Fruit fly (Drosophila melanogaster) whole organism, embryonic: ENCODE results near the gene Ten-m.

Source experiments
- Awh ChIP-seq: fragments of 200-800 bp; sonication (Bioruptor generic); IDR thresholded peaks from 2 replicates; pipeline ENCODE4, ENCODE4 v1.3.6; 2022; ENCODE audit warnings: missing biosample characterization, missing genetic modification characterization
- BEAF-32 ChIP-seq: fragments of 200-800 bp; sonication (Bioruptor generic); optimal IDR thresholded peaks from 3 replicates; lab custom pipeline; 2017; ENCODE audit warnings: missing biosample characterization, missing genetic modification characterization, mild to moderate bottlenecking, moderate library complexity, missing genetic modification reagents
- CG10274 ChIP-seq: fragments of 200-800 bp; sonication (Bioruptor generic); optimal IDR thresholded peaks from 3 replicates; lab custom pipeline; 2017; ENCODE audit warnings: missing biosample characterization, mild to moderate bottlenecking, missing genetic modification characterization
- CG33213 ChIP-seq: fragments of 200-800 bp; sonication (Bioruptor generic); optimal IDR thresholded peaks from 3 replicates; lab custom pipeline; 2016; ENCODE audit warnings: missing biosample characterization, missing genetic modification characterization
- CG8281 ChIP-seq: fragments of 200-800 bp; sonication (Bioruptor generic); optimal IDR thresholded peaks from 2 replicates; lab custom pipeline; 2018; ENCODE audit warnings: missing biosample characterization, mild to moderate bottlenecking, missing genetic modification characterization, moderate library complexity
- E2f2 ChIP-seq: fragments of 200-800 bp; sonication (Bioruptor generic); IDR thresholded peaks from 2 replicates; pipeline ENCODE4 v1.3.6; 2022; ENCODE audit warnings: missing biosample characterization, missing genetic modification characterization
- Ets65A ChIP-seq: fragments of 200-800 bp; sonication (Bioruptor generic); peaks from one replicate; lab custom pipeline; 2016; ENCODE audit warnings: missing biosample characterization, missing genetic modification characterization
- Hey ChIP-seq: fragments of 200-800 bp; sonication (Bioruptor generic); optimal IDR thresholded peaks from 3 replicates; lab custom pipeline; 2018; ENCODE audit warnings: missing biosample characterization, mild to moderate bottlenecking, missing genetic modification characterization
- Meics ChIP-seq: fragments of 200-800 bp; sonication (Bioruptor generic); optimal IDR thresholded peaks from 2 replicates; lab custom pipeline; 2017; ENCODE audit warnings: missing biosample characterization, mild to moderate bottlenecking, missing genetic modification characterization
- NK7.1 ChIP-seq: fragments of 200-800 bp; sonication (Bioruptor generic); optimal IDR thresholded peaks from 3 replicates; lab custom pipeline; 2016; ENCODE audit warnings: missing biosample characterization, missing genetic modification characterization
- Pdp1 ChIP-seq, 2 experiments: fragments of 200-800 bp; sonication (Bioruptor generic); optimal IDR thresholded peaks; 3 replicates each; lab custom pipeline; 2016; ENCODE audit warnings: missing biosample characterization in 2 of 2, missing genetic modification characterization in 2 of 2, mild to moderate bottlenecking in 1 of 2, moderate library complexity in 1 of 2
- Sry-β ChIP-seq: fragments of 200-800 bp; sonication (Bioruptor generic); optimal IDR thresholded peaks from 2 replicates; lab custom pipeline; 2018; ENCODE audit warnings: missing biosample characterization, mild to moderate bottlenecking, missing genetic modification characterization, moderate library complexity
- Taf1 ChIP-seq: fragments of 200-800 bp; sonication (Bioruptor generic); IDR thresholded peaks from 2 replicates; pipeline ENCODE4 v1.3.6; 2022; ENCODE audit warnings: missing biosample characterization, missing genetic modification characterization
- Vsx1 ChIP-seq: fragments of 200-800 bp; sonication (Bioruptor generic); optimal IDR thresholded peaks from 2 replicates; lab custom pipeline; 2017; ENCODE audit warnings: missing biosample characterization, mild to moderate bottlenecking, missing genetic modification characterization, missing genetic modification reagents
- abd-A ChIP-seq: fragments of 200-800 bp; sonication (Bioruptor generic); optimal IDR thresholded peaks from 3 replicates; lab custom pipeline; 2019; ENCODE audit warnings: missing biosample characterization, mild to moderate bottlenecking, missing genetic modification characterization, moderate library complexity
- aop ChIP-seq: fragments of 200-800 bp; sonication (Bioruptor generic); IDR thresholded peaks from 2 replicates; pipeline ENCODE4 v1.3.6; 2022; ENCODE audit warnings: missing biosample characterization, missing genetic modification characterization
- ap ChIP-seq: fragments of 200-800 bp; sonication (Bioruptor generic); IDR thresholded peaks from 2 replicates; pipeline ENCODE4 v1.3.6; 2022; ENCODE audit warnings: missing biosample characterization, missing genetic modification characterization
- dm ChIP-seq: fragments of 200-800 bp; sonication (Bioruptor generic); optimal IDR thresholded peaks from 3 replicates; lab custom pipeline; 2016; ENCODE audit warnings: missing biosample characterization, missing genetic modification characterization
- ems ChIP-seq: fragments of 200-800 bp; sonication (Bioruptor generic); optimal IDR thresholded peaks from 3 replicates; lab custom pipeline; 2016; ENCODE audit warnings: missing biosample characterization, missing genetic modification characterization
- ftz-f1 ChIP-seq: fragments of 200-800 bp; sonication (Bioruptor generic); optimal IDR thresholded peaks from 2 replicates; lab custom pipeline; 2016; ENCODE audit warnings: missing biosample characterization, missing genetic modification characterization
- gcm ChIP-seq: fragments of 200-800 bp; sonication (Bioruptor generic); optimal IDR thresholded peaks from 2 replicates; lab custom pipeline; 2019; ENCODE audit warnings: missing biosample characterization, mild to moderate bottlenecking, missing genetic modification characterization, moderate library complexity
- grn ChIP-seq: fragments of 200-800 bp; sonication (Bioruptor generic); optimal IDR thresholded peaks from 3 replicates; lab custom pipeline; 2017; ENCODE audit warnings: missing biosample characterization, missing genetic modification characterization
- gro ChIP-seq: fragments of 200-800 bp; sonication (Bioruptor generic); optimal IDR thresholded peaks from 2 replicates; lab custom pipeline; 2016; ENCODE audit warnings: missing biosample characterization, missing genetic modification characterization
- ham ChIP-seq: fragments of 200-800 bp; sonication (Bioruptor generic); IDR thresholded peaks from 2 replicates; pipeline ENCODE4 v1.3.6; 2022; ENCODE audit warnings: missing biosample characterization, missing genetic modification characterization
- kah ChIP-seq: fragments of 200-800 bp; sonication (Bioruptor generic); optimal IDR thresholded peaks from 2 replicates; lab custom pipeline; 2018; ENCODE audit warnings: missing biosample characterization, mild to moderate bottlenecking, missing genetic modification characterization
- maf-S ChIP-seq: fragments of 200-800 bp; sonication (Bioruptor generic); optimal IDR thresholded peaks from 2 replicates; lab custom pipeline; 2016; ENCODE audit warnings: missing biosample characterization, missing genetic modification characterization
- mirr ChIP-seq: fragments of 200-800 bp; sonication (Bioruptor generic); optimal IDR thresholded peaks from 3 replicates; lab custom pipeline; 2018; ENCODE audit warnings: missing biosample characterization, mild to moderate bottlenecking, missing genetic modification characterization
- mld ChIP-seq: fragments of 200-800 bp; sonication (Bioruptor generic); IDR thresholded peaks from 3 replicates; pipeline ENCODE4 v1.3.6; 2022; ENCODE audit warnings: missing biosample characterization, missing genetic modification characterization; ENCODE audit not compliant: partially characterized antibody
- oc ChIP-seq: fragments of 200-800 bp; sonication (Bioruptor generic); optimal IDR thresholded peaks from 2 replicates; lab custom pipeline; 2018; ENCODE audit warnings: missing biosample characterization, mild to moderate bottlenecking, missing genetic modification characterization, moderate library complexity
- pnt ChIP-seq: fragments of 200-800 bp; sonication (Bioruptor generic); optimal IDR thresholded peaks from 3 replicates; lab custom pipeline; 2016; ENCODE audit warnings: missing biosample characterization, missing genetic modification characterization
- pum ChIP-seq: fragments of 200-800 bp; sonication (Bioruptor generic); optimal IDR thresholded peaks from 2 replicates; lab custom pipeline; 2016; ENCODE audit warnings: missing biosample characterization, missing genetic modification characterization
- ranshi ChIP-seq: fragments of 200-800 bp; sonication (Bioruptor generic); IDR thresholded peaks from 2 replicates; pipeline ENCODE4 v1.3.6; 2022; ENCODE audit warnings: missing biosample characterization, missing genetic modification characterization
- sob ChIP-seq: fragments of 200-800 bp; sonication (Bioruptor generic); IDR thresholded peaks from 2 replicates; pipeline ENCODE4 v1.3.6; 2022; ENCODE audit warnings: missing biosample characterization, missing genetic modification characterization
- vvl ChIP-seq: fragments of 200-800 bp; sonication (Bioruptor generic); IDR thresholded peaks from 2 replicates; pipeline ENCODE4 v1.3.6; 2022; ENCODE audit warnings: missing biosample characterization, missing genetic modification characterization
- z ChIP-seq: fragments of 200-800 bp; sonication (Bioruptor generic); IDR thresholded peaks from 3 replicates; pipeline ENCODE4 v1.3.6; 2022; ENCODE audit warnings: missing biosample characterization, missing genetic modification characterization

The Ten-m gene

dm6 chr3L:22352634-22353033, 55.0 kb downstream of the Ten-m start:
- no peak for TF ChIP-seq ham (GFP tag; lab: Robert Waterston, UW)
- TF ChIP-seq CG8281 (tag; lab: Kevin White, UChicago): peak; percentile 76

dm6 chr3L:22351550-22351949, 56.1 kb downstream of the Ten-m start:
- TF ChIP-seq CG10274 (GFP tag; lab: Kevin White, UChicago): no peak
- no peak for TF ChIP-seq aop (GFP tag; lab: Robert Waterston, UW)
- TF ChIP-seq BEAF-32 (GFP tag; lab: Kevin White, UChicago): peak; percentile 15
- TF ChIP-seq Taf1 (GFP tag; lab: Robert Waterston, UW): no peak
- TF ChIP-seq NK7.1 (GFP tag; lab: Kevin White, UChicago): no peak
- peak; percentile 30 for TF ChIP-seq grn
- TF ChIP-seq gcm (GFP tag; lab: Kevin White, UChicago): peak; percentile 12
- peak; percentile 56 for TF ChIP-seq Sry-β
- TF ChIP-seq pum (GFP tag; lab: Kevin White, UChicago): no peak
- TF ChIP-seq sob: no peak
- no peak for TF ChIP-seq kah (GFP tag; lab: Kevin White, UChicago)

DNA sequence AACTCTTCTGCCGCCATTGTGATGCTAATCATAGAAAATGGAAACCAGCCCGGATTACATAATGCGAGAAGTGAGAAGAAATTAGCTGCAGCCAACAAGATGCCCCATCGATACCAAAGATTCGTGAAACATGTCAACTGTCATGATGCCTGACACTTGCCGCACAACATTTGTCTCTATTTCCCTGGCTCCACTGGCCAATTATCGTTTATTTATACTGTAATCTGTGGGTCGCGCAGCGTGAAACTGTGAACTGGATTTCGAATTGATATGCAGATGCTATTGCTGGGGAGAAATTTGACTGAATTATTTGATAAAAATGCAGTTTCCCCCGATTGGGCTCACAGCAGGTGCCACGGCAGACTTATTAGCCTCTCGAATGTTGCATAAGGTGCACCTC, 57.0 kb downstream of the Ten-m start:
- TF ChIP-seq ap: no peak
- no peak for TF ChIP-seq E2f2 (GFP tag; lab: Robert Waterston, UW)
- TF ChIP-seq Pdp1 (GFP tag; optimal IDR thresholded peaks at IDR 0.05; lab: Kevin White, UChicago): peak in 1 of 2 experiments; percentile 71
- TF ChIP-seq oc: peak; percentile 50
- TF ChIP-seq abd-A (tag; lab: Kevin White, UChicago): peak; percentile 81
- no peak for TF ChIP-seq dm (GFP tag; lab: Kevin White, UChicago)
- TF ChIP-seq Awh: peak; percentile 20; the same call in 1 of the 2 replicates
- TF ChIP-seq gro (GFP tag; lab: Kevin White, UChicago): no peak
- TF ChIP-seq mld: no peak
- no peak for TF ChIP-seq pnt (GFP tag; lab: Kevin White, UChicago)
- no peak for TF ChIP-seq Meics (GFP tag; lab: Kevin White, UChicago)
- no peak for TF ChIP-seq maf-S (GFP tag; lab: Kevin White, UChicago)
- no peak for TF ChIP-seq ranshi (GFP tag; lab: Robert Waterston, UW)
- TF ChIP-seq ems (GFP tag; lab: Kevin White, UChicago): no peak
- peak; percentile 14 for TF ChIP-seq Vsx1 (GFP tag; lab: Kevin White, UChicago)
- TF ChIP-seq mirr (GFP tag; lab: Kevin White, UChicago): no peak
- no peak for TF ChIP-seq CG33213 (GFP tag; lab: Kevin White, UChicago)
- no peak for TF ChIP-seq ftz-f1 (GFP tag; lab: Kevin White, UChicago)
- no peak for TF ChIP-seq CG8281 (tag; lab: Kevin White, UChicago)
- peak; percentile 58; the same call in 1 of the 2 replicates for TF ChIP-seq vvl (GFP tag; lab: Robert Waterston, UW)

DNA sequence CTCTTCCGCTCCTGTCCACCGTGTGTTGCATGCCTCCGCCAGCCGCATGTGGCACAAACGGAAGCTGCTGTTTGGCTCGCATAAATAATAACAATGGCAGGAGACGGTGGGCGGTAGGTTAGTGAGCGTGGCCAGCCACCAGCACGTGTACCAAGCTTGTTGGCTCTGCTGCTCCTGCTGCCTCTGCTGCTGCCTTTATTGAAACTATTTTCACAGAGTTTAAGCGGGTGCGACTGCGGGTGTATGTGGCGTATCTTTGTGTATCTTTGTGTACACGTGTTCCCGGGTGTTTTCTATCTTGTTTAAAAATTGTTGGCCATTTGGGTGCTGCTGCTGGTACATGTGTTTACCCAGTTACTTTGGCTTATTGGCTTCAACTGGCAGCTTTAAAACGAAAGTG, 58.1 kb downstream of the Ten-m start:
- TF ChIP-seq Hey (tag; lab: Kevin White, UChicago): peak; percentile 76
- no peak for TF ChIP-seq ham (GFP tag; lab: Robert Waterston, UW)
- 0 out of 3 replicates have a peak, but pooled peaks have one; percentile 21 for TF ChIP-seq z
- TF ChIP-seq Ets65A: peak; percentile 63
